Worm (Caenorhabditis elegans): ENCODE measurements around the gene thn-2.

ce11 chrIV:12336893-12337627, 45.9 kb upstream of the thn-2 start, which contains the start of the genes F19B6.10 and wht-5:
- TF ChIP-seq odd-2 (tag; optimal IDR thresholded peaks at IDR 0.05) (no peak), ets-4 (tag; optimal IDR thresholded peaks at IDR 0.05) (no peak), nhr-232 (tag; optimal IDR thresholded peaks at IDR 0.05) (no peak), hlh-30 (tag; optimal IDR thresholded peaks at IDR 0.05; ENCODE audit: insufficient read depth) (no peak), tbx-2 (tag; optimal IDR thresholded peaks at IDR 0.05) (no peak), F13H6.1 (tag; optimal IDR thresholded peaks at IDR 0.05) (no peak), pha-2 (tag; optimal IDR thresholded peaks at IDR 0.05) (no peak), elt-2 (tag; optimal IDR thresholded peaks at IDR 0.05) (no peak), ama-1 (optimal IDR thresholded peaks at IDR 0.05) (no peak), fkh-6 (tag; optimal IDR thresholded peaks at IDR 0.05) (no peak), mec-3 (tag; optimal IDR thresholded peaks at IDR 0.05; ENCODE audit: borderline replicate concordance) (no peak), nhr-11 (tag; optimal IDR thresholded peaks at IDR 0.05) (no peak), hlh-8 (tag; optimal IDR thresholded peaks at IDR 0.05) (no peak), K09A11.1 (tag; optimal IDR thresholded peaks at IDR 0.05; ENCODE audit: insufficient read depth) (no peak)

Measured in whole organism, late embryonic.